Worm (Caenorhabditis elegans) whole organism, late embryonic: ENCODE data around the gene F44D12.6.

Experiments used
- C38D4.7 ChIP-seq: fragments of 200-800 bp; sonication (Bioruptor generic); optimal IDR thresholded peaks from 2 replicates; lab custom pipeline; 2018; ENCODE audit warnings: mild to moderate bottlenecking, missing genetic modification characterization, moderate library complexity, missing compliant biosample characterization
- F13H6.1 ChIP-seq: sonication (generic microtip); optimal IDR thresholded peaks from 2 replicates; lab custom pipeline; 2016; ENCODE audit warnings: missing genetic modification characterization, missing compliant biosample characterization
- K02D7.2 ChIP-seq: sonication (generic microtip); optimal IDR thresholded peaks from 2 replicates; lab custom pipeline; 2017; ENCODE audit warnings: mild to moderate bottlenecking, missing genetic modification characterization, missing compliant biosample characterization
- Y22D7AL.16 ChIP-seq: sonication (generic microtip); optimal IDR thresholded peaks from 2 replicates; lab custom pipeline; 2016; ENCODE audit warnings: missing genetic modification characterization, missing compliant biosample characterization
- ahr-1 ChIP-seq: sonication (generic microtip); optimal IDR thresholded peaks from 2 replicates; lab custom pipeline; 2016; ENCODE audit warnings: missing genetic modification characterization, missing compliant biosample characterization
- ama-1 ChIP-seq: fragments of 150-350 bp; optimal IDR thresholded peaks from 2 replicates; lab custom pipeline; 2014
- ceh-14 ChIP-seq: sonication (generic microtip); optimal IDR thresholded peaks from 2 replicates; lab custom pipeline; 2016; ENCODE audit warnings: missing genotype, missing genetic modification characterization, missing compliant biosample characterization
- ceh-18 ChIP-seq: sonication (generic microtip); optimal IDR thresholded peaks from 2 replicates; lab custom pipeline; 2016; ENCODE audit warnings: missing genetic modification characterization, missing compliant biosample characterization
- ceh-24 ChIP-seq: sonication (generic microtip); optimal IDR thresholded peaks from 2 replicates; lab custom pipeline; 2016; ENCODE audit warnings: mild to moderate bottlenecking, missing genetic modification characterization, missing compliant biosample characterization
- ceh-30 ChIP-seq: fragments of 150-350 bp; optimal IDR thresholded peaks from 2 replicates; lab custom pipeline; 2014; ENCODE audit warnings: missing biosample characterization, missing genetic modification characterization
- ceh-34 ChIP-seq: sonication (generic microtip); optimal IDR thresholded peaks from 2 replicates; lab custom pipeline; 2016; ENCODE audit warnings: mild to moderate bottlenecking, missing genetic modification characterization, missing compliant biosample characterization
- ceh-45 ChIP-seq: fragments of 200-800 bp; sonication (Bioruptor generic); IDR thresholded peaks from 2 replicates; pipeline ENCODE4 v1.3.6; 2022; ENCODE audit warnings: missing genetic modification reagents, missing genetic modification characterization, missing compliant biosample characterization
- ceh-48 ChIP-seq: sonication (generic microtip); optimal IDR thresholded peaks from 2 replicates; lab custom pipeline; 2016; ENCODE audit warnings: missing genetic modification characterization, inconsistent platforms, missing compliant biosample characterization
- ceh-6 ChIP-seq: fragments of 200-800 bp; sonication (Bioruptor generic); optimal IDR thresholded peaks from 2 replicates; lab custom pipeline; 2018; ENCODE audit warnings: mild to moderate bottlenecking, missing genetic modification characterization, missing compliant biosample characterization
- dmd-4 ChIP-seq: sonication (generic microtip); optimal IDR thresholded peaks from 2 replicates; lab custom pipeline; 2016; ENCODE audit warnings: borderline replicate concordance, missing genetic modification characterization, missing compliant biosample characterization
- dve-1 ChIP-seq: sonication (generic microtip); optimal IDR thresholded peaks from 2 replicates; lab custom pipeline; 2017; ENCODE audit warnings: antibody characterized with exemption, mild to moderate bottlenecking, missing genetic modification characterization, missing compliant biosample characterization
- elt-4 ChIP-seq: sonication (generic microtip); optimal IDR thresholded peaks from 2 replicates; lab custom pipeline; 2016; ENCODE audit warnings: missing genetic modification characterization, missing compliant biosample characterization
- ets-4 ChIP-seq: sonication (generic microtip); optimal IDR thresholded peaks from 2 replicates; lab custom pipeline; 2016; ENCODE audit warnings: missing genetic modification characterization, missing compliant biosample characterization
- fax-1 ChIP-seq: sonication (generic microtip); optimal IDR thresholded peaks from 2 replicates; lab custom pipeline; 2016; ENCODE audit warnings: missing genotype, missing genetic modification characterization, missing compliant biosample characterization
- fkh-10 ChIP-seq: fragments of 150-350 bp; optimal IDR thresholded peaks from 2 replicates; lab custom pipeline; 2014; ENCODE audit warnings: missing biosample characterization, missing genetic modification reagents, missing genetic modification characterization
- hlh-13 ChIP-seq: fragments of 200-800 bp; sonication (Bioruptor generic); optimal IDR thresholded peaks from 2 replicates; lab custom pipeline; 2018; ENCODE audit warnings: mild to moderate bottlenecking, missing genetic modification characterization, missing compliant biosample characterization
- lim-6 ChIP-seq: sonication (generic microtip); optimal IDR thresholded peaks from 2 replicates; lab custom pipeline; 2016; ENCODE audit warnings: missing genetic modification characterization, missing compliant biosample characterization
- mec-3 ChIP-seq: sonication (generic microtip); optimal IDR thresholded peaks from 2 replicates; lab custom pipeline; 2016; ENCODE audit warnings: borderline replicate concordance, missing genetic modification characterization, missing compliant biosample characterization
- nfya-1 ChIP-seq: sonication (generic microtip); optimal IDR thresholded peaks from 2 replicates; lab custom pipeline; 2017; ENCODE audit warnings: missing genetic modification characterization, mild to moderate bottlenecking, missing compliant biosample characterization, antibody characterized with exemption, moderate library complexity
- nhr-232 ChIP-seq: sonication (generic microtip); optimal IDR thresholded peaks from 2 replicates; lab custom pipeline; 2016; ENCODE audit warnings: missing genetic modification characterization, missing compliant biosample characterization
- pax-1 ChIP-seq: fragments of 150-350 bp; optimal IDR thresholded peaks from 2 replicates; lab custom pipeline; 2014; ENCODE audit warnings: missing biosample characterization, missing genetic modification characterization
- pha-2 ChIP-seq: sonication (generic microtip); optimal IDR thresholded peaks from 2 replicates; lab custom pipeline; 2017; ENCODE audit warnings: mild to moderate bottlenecking, missing genetic modification characterization, missing compliant biosample characterization
- ref-2 ChIP-seq: sonication (generic microtip); optimal IDR thresholded peaks from 2 replicates; lab custom pipeline; 2016; ENCODE audit warnings: missing genetic modification characterization, missing compliant biosample characterization
- rnt-1 ChIP-seq: sonication (generic microtip); optimal IDR thresholded peaks from 2 replicates; lab custom pipeline; 2016; ENCODE audit warnings: missing genetic modification characterization, missing compliant biosample characterization
- sdc-2 ChIP-seq: sonication (generic microtip); optimal IDR thresholded peaks from 2 replicates; lab custom pipeline; 2016; ENCODE audit warnings: missing genotype, missing genetic modification characterization, missing compliant biosample characterization
- sox-2 ChIP-seq: fragments of 200-800 bp; sonication (Bioruptor generic); IDR thresholded peaks from 2 replicates; pipeline ENCODE4 v1.3.6; 2022; ENCODE audit warnings: missing genetic modification reagents, missing genetic modification characterization, missing compliant biosample characterization
- sox-4 ChIP-seq: sonication (generic microtip); optimal IDR thresholded peaks from 2 replicates; lab custom pipeline; 2017; ENCODE audit warnings: mild to moderate bottlenecking, missing genetic modification characterization, inconsistent platforms, missing compliant biosample characterization
- tbx-2 ChIP-seq: sonication (generic microtip); optimal IDR thresholded peaks from 2 replicates; lab custom pipeline; 2016; ENCODE audit warnings: missing genetic modification characterization, missing compliant biosample characterization
- tbx-7 ChIP-seq: sonication (generic microtip); optimal IDR thresholded peaks from 2 replicates; lab custom pipeline; 2016; ENCODE audit warnings: missing genotype, missing genetic modification characterization, missing compliant biosample characterization
- unc-3 ChIP-seq, 2 experiments: fragments of 200-800 bp in 1 of 2; sonication (Bioruptor generic) in 1 of 2; sonication (generic microtip) in 1 of 2; conservative IDR thresholded peaks in 1 of 2; optimal IDR thresholded peaks in 1 of 2; 2 replicates each; pipeline versions ENCODE4 v1.3.6 to Lab custom; 2016 to 2022; ENCODE audit warnings: missing compliant biosample characterization in 2 of 2, missing genetic modification characterization in 2 of 2, missing genetic modification reagents in 1 of 2
- unc-86 ChIP-seq: sonication (generic microtip); optimal IDR thresholded peaks from 2 replicates; lab custom pipeline; 2016; ENCODE audit warnings: missing genetic modification characterization, missing compliant biosample characterization
- zip-5 ChIP-seq: sonication (generic microtip); optimal IDR thresholded peaks from 2 replicates; lab custom pipeline; 2016; ENCODE audit warnings: missing genetic modification characterization, missing compliant biosample characterization

F44D12.6 gene

DNA sequence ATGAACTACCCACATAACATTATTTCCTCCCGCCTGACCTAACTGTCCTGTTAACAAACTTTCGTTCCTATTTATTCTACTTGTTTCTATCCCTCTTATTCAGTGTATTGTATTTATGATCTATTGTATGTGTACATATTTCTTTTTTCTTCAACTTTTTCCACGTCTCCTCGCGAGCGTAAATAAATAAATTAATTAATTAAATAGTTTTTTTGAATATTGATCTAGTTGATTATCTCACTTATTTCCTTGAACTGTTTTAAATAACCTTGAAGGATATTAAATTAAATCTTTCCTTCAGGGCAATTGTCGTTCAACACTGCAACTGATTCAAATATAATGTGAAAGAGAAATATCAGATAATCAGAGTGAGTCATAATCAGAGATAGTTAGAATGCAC is 9.7 kb downstream of the F44D12.6 start, which contains the start of gene frk-1:
frk-1 (plus strand) TSS at position 301 of the 400 bp plus-strand sequence.
- no peak for TF ChIP-seq sox-2 (GFP tag; lab: Robert Waterston, UW)
- no peak for TF ChIP-seq ets-4 (tag; lab: Kevin White, UChicago)
- TF ChIP-seq ceh-34 (tag; lab: Kevin White, UChicago) = no peak
- TF ChIP-seq hlh-13 (GFP tag; lab: Kevin White, UChicago) = no peak
- no peak for TF ChIP-seq tbx-2 (tag; lab: Kevin White, UChicago)
- TF ChIP-seq K02D7.2 = no peak
- no peak for TF ChIP-seq nfya-1 (tag; lab: Kevin White, UChicago)
- no peak for TF ChIP-seq sdc-2 (tag; lab: Kevin White, UChicago)
- no peak for TF ChIP-seq pax-1

DNA sequence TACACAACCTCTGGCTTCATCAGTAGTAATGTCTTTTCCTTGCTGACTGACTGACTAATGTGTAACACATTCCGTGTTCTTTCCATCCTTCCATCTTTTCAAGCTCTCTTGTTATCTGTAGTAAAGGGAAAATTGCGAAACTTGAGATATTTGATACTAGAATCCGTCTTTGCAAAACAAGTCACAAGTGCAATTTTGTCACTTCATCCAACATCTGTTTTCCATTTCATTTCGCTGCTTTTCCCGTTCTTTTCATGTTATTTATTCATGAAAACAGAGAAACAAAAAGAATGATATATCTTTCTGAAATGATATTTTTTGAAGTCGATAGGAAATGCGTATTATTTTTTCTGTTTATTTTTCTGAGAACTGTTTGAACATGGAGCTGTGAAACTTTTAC is 12.9 kb downstream of the F44D12.6 start:
- TF ChIP-seq K02D7.2 (no peak), ceh-24 (tag; lab: Kevin White, UChicago) (no peak), tbx-7 (tag; lab: Kevin White, UChicago) (no peak), C38D4.7 (no peak), ceh-30 (tag; lab: Kevin White, UChicago) (no peak), fax-1 (tag; lab: Kevin White, UChicago) (no peak), dmd-4 (no peak), rnt-1 (no peak), ref-2 (no peak), sdc-2 (tag; lab: Kevin White, UChicago) (no peak), F13H6.1 (tag; lab: Kevin White, UChicago) (no peak), ahr-1 (tag; lab: Kevin White, UChicago) (no peak), unc-86 (tag; lab: Kevin White, UChicago) (no peak), ceh-45 (GFP tag; lab: Robert Waterston, UW) (no peak), sox-4 (tag; lab: Kevin White, UChicago) (no peak), nhr-232 (tag; lab: Kevin White, UChicago) (no peak)

ce11 chrIV:10047108-10047507 is 14.0 kb downstream of the F44D12.6 start, which contains the start of gene T04B2.3:
TSS of gene T04B2.3 (plus strand) at chrIV:10047408.
- TF ChIP-seq pha-2 (tag; lab: Kevin White, UChicago) (no peak), sox-4 (tag; lab: Kevin White, UChicago) (no peak), ceh-48 (no peak), Y22D7AL.16 (tag; lab: Kevin White, UChicago) (no peak), ceh-14 (tag; lab: Kevin White, UChicago) (no peak), ceh-6 (GFP tag; lab: Kevin White, UChicago) (no peak), elt-4 (tag; lab: Kevin White, UChicago) (no peak), unc-3 (GFP tag; conservative IDR thresholded peaks at IDR 0.05; lab: Robert Waterston, UW) (no peak), unc-3 (tag; optimal IDR thresholded peaks at IDR 0.05; lab: Kevin White, UChicago) (no peak), zip-5 (tag; lab: Kevin White, UChicago) (no peak)

- TF ChIP-seq nfya-1 (tag; lab: Kevin White, UChicago) = no peak
These were observed 15.1 kb downstream of the F44D12.6 start for ce11 chrIV:10048268-10048667.

ce11 chrIV:10051088-10051487 is 17.9 kb downstream of the F44D12.6 start, which contains the start of gene T04B2.8:
TSS of gene T04B2.8 (minus strand) at chrIV:10051188.
- TF ChIP-seq ceh-18 (tag; lab: Kevin White, UChicago) (no peak), lim-6 (tag; lab: Kevin White, UChicago) (no peak), ama-1 (no peak), C38D4.7 (no peak), hlh-13 (GFP tag; lab: Kevin White, UChicago) (no peak), nhr-232 (tag; lab: Kevin White, UChicago) (no peak), ceh-34 (tag; lab: Kevin White, UChicago) (no peak), dve-1 (tag; lab: Kevin White, UChicago) (no peak), mec-3 (tag; lab: Kevin White, UChicago) (no peak), Y22D7AL.16 (tag; lab: Kevin White, UChicago) (no peak), ceh-30 (tag; lab: Kevin White, UChicago) (no peak), fkh-10 (GFP tag; lab: Kevin White, UChicago) (no peak)
